Worm (Caenorhabditis elegans) whole organism, early embryonic: ENCODE measurements around the gene ZC196.2.

ENCODE experiments used
- F13C5.2 ChIP-seq: sonication (generic microtip); optimal IDR thresholded peaks from 2 replicates; lab custom pipeline; 2017; ENCODE audit warnings: mild to moderate bottlenecking, missing genetic modification characterization, inconsistent platforms, missing compliant biosample characterization
- ama-1 ChIP-seq: fragments of 150-350 bp; optimal IDR thresholded peaks from 2 replicates; lab custom pipeline; 2014
- ceh-13 ChIP-seq: fragments of 200-800 bp; sonication (Bioruptor generic); optimal IDR thresholded peaks from 2 replicates; lab custom pipeline; 2018; ENCODE audit warnings: mild to moderate bottlenecking, missing genetic modification characterization, missing compliant biosample characterization
- ceh-36 ChIP-seq: sonication (generic microtip); optimal IDR thresholded peaks from 2 replicates; lab custom pipeline; 2016; ENCODE audit warnings: missing genetic modification characterization, inconsistent platforms, missing compliant biosample characterization
- ets-7 ChIP-seq: sonication (generic microtip); optimal IDR thresholded peaks from 2 replicates; lab custom pipeline; 2016; ENCODE audit warnings: missing genotype, missing genetic modification characterization, missing compliant biosample characterization
- flt-1 ChIP-seq: fragments of 200-800 bp; sonication (Bioruptor generic); IDR thresholded peaks from 2 replicates; pipeline ENCODE4 v1.3.6; 2022; ENCODE audit warnings: missing genetic modification characterization, missing compliant biosample characterization
- hmg-4 ChIP-seq: fragments of 200-800 bp; sonication (Bioruptor generic); optimal IDR thresholded peaks from 2 replicates; lab custom pipeline; 2018; ENCODE audit warnings: mild to moderate bottlenecking, missing genetic modification characterization, missing compliant biosample characterization
- pes-1 ChIP-seq: fragments of 200-800 bp; sonication (Bioruptor generic); IDR thresholded peaks from 2 replicates; pipeline ENCODE4 v1.3.6; 2022; ENCODE audit warnings: missing genetic modification reagents, missing genetic modification characterization, missing compliant biosample characterization
- sea-1 ChIP-seq: fragments of 200-800 bp; sonication (Bioruptor generic); conservative IDR thresholded peaks from 2 replicates; pipeline ENCODE4 v1.3.6; 2022; ENCODE audit warnings: missing genetic modification characterization, missing compliant biosample characterization

DNA sequence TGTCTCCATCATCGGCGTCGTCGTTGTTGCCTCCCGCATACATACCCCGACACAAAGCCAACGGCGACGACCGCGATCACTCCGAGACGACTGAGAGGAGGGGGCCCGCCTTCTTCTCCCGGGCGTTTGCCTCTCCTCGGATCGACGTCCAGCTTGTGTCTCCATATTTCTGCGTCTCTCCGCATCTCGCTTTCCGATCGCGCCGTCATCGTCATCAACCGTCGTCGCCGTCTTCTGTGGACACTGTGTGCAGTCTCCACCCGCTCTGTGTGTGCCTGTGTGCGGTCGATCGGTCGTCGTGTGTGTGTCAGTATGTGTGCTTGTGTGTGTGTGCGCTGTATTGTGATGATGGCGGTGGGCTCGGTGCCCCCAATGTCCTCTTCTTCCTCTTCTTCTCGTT lies 46.3 kb downstream of the ZC196.2 start:
- no peak for TF ChIP-seq ama-1
- peak; percentile 21 for TF ChIP-seq F13C5.2 (tag; lab: Kevin White, UChicago)
- peak; percentile 94 for TF ChIP-seq hmg-4 (GFP tag; lab: Kevin White, UChicago)
- no peak for TF ChIP-seq ceh-13 (GFP tag; lab: Kevin White, UChicago)
- 0 out of 2 replicates have a peak, but pooled peaks have one; percentile 52 for TF ChIP-seq sea-1 (GFP tag; lab: Robert Waterston, UW)
- no peak for TF ChIP-seq flt-1 (GFP tag; lab: Robert Waterston, UW)
- peak; percentile 59 for TF ChIP-seq ceh-36 (tag; lab: Kevin White, UChicago)
- peak; percentile 50 for TF ChIP-seq pes-1 (GFP tag; lab: Robert Waterston, UW)
- TF ChIP-seq ets-7 (tag; lab: Kevin White, UChicago), result no peak
